Fruit fly (Drosophila melanogaster) whole organism, embryonic: ENCODE data around the gene Dup99B.
A peak's percentile ranks its signal among the peaks of the same experiment; 100 is the strongest.

Experiments
- BEAF-32 ChIP-seq: fragments of 200-800 bp; sonication (Bioruptor generic); optimal IDR thresholded peaks from 3 replicates; lab custom pipeline; 2017; ENCODE audit warnings: missing biosample characterization, missing genetic modification characterization, mild to moderate bottlenecking, moderate library complexity, missing genetic modification reagents
- Blimp-1 ChIP-seq: fragments of 200-800 bp; sonication (Bioruptor generic); optimal IDR thresholded peaks from 3 replicates; lab custom pipeline; 2018; ENCODE audit warnings: missing biosample characterization, missing genetic modification characterization, mild to moderate bottlenecking, moderate library complexity, missing genetic modification reagents
- CG12769 ChIP-seq: fragments of 200-800 bp; sonication (Bioruptor generic); optimal IDR thresholded peaks from 2 replicates; lab custom pipeline; 2019; ENCODE audit warnings: missing biosample characterization, mild to moderate bottlenecking, missing genetic modification characterization, moderate library complexity
- CG14710 ChIP-seq: fragments of 200-800 bp; sonication (Bioruptor generic); optimal IDR thresholded peaks from 3 replicates; lab custom pipeline; 2019; ENCODE audit warnings: missing biosample characterization, mild to moderate bottlenecking, missing genetic modification characterization, moderate library complexity
- CG1647 ChIP-seq: fragments of 200-800 bp; sonication (Bioruptor generic); optimal IDR thresholded peaks from 3 replicates; lab custom pipeline; 2016; ENCODE audit warnings: missing biosample characterization, missing genetic modification characterization
- CG17328 ChIP-seq: fragments of 200-800 bp; sonication (Bioruptor generic); IDR thresholded peaks from 2 replicates; pipeline ENCODE4 v1.3.6; 2022; ENCODE audit warnings: missing biosample characterization, missing genetic modification characterization
- CG18619 ChIP-seq: fragments of 200-800 bp; sonication (Bioruptor generic); optimal IDR thresholded peaks from 3 replicates; lab custom pipeline; 2017; ENCODE audit warnings: missing biosample characterization, mild to moderate bottlenecking, missing genetic modification characterization
- CG2199 ChIP-seq: fragments of 200-800 bp; sonication (Bioruptor generic); IDR thresholded peaks from 3 replicates; pipeline ENCODE4 v1.3.6; 2022; ENCODE audit warnings: missing biosample characterization, missing genetic modification characterization
- CG31365 ChIP-seq: fragments of 200-800 bp; sonication (Bioruptor generic); optimal IDR thresholded peaks from 2 replicates; lab custom pipeline; 2018; ENCODE audit warnings: missing biosample characterization, mild to moderate bottlenecking, missing genetic modification characterization
- CG32532 ChIP-seq: fragments of 200-800 bp; sonication (Bioruptor generic); IDR thresholded peaks from 2 replicates; pipeline ENCODE4 v1.3.6; 2022; ENCODE audit warnings: missing biosample characterization, missing genetic modification characterization
- CG34224 ChIP-seq: fragments of 200-800 bp; sonication (Bioruptor generic); IDR thresholded peaks from 3 replicates; pipeline ENCODE4 v1.3.6; 2022; ENCODE audit warnings: missing biosample characterization, missing genetic modification characterization; ENCODE audit not compliant: partially characterized antibody
- CG34376 ChIP-seq: fragments of 200-800 bp; sonication (Bioruptor generic); optimal IDR thresholded peaks from 2 replicates; lab custom pipeline; 2018; ENCODE audit warnings: missing biosample characterization, mild to moderate bottlenecking, missing genetic modification characterization
- CG4707 ChIP-seq: fragments of 200-800 bp; sonication (Bioruptor generic); optimal IDR thresholded peaks from 2 replicates; lab custom pipeline; 2018; ENCODE audit warnings: missing biosample characterization, mild to moderate bottlenecking, missing genetic modification characterization, moderate library complexity
- CG6689 ChIP-seq: fragments of 200-800 bp; sonication (Bioruptor generic); IDR thresholded peaks from 2 replicates; pipeline ENCODE4 v1.3.6; 2022; ENCODE audit warnings: missing biosample characterization, missing genetic modification characterization
- CG6765 ChIP-seq: fragments of 200-800 bp; sonication (Bioruptor generic); optimal IDR thresholded peaks from 3 replicates; lab custom pipeline; 2017; ENCODE audit warnings: missing biosample characterization, mild to moderate bottlenecking, missing genetic modification characterization
- CG8478 ChIP-seq: fragments of >200 bp; optimal IDR thresholded peaks from 2 replicates; lab custom pipeline; 2018
- CG9797 ChIP-seq: fragments of 200-800 bp; sonication (Bioruptor generic); optimal IDR thresholded peaks from 3 replicates; lab custom pipeline; 2018; ENCODE audit warnings: missing biosample characterization, mild to moderate bottlenecking, missing genetic modification characterization
- Dbx ChIP-seq: fragments of 200-800 bp; sonication (Bioruptor generic); IDR thresholded peaks from 3 replicates; pipeline ENCODE4 v1.3.6; 2022; ENCODE audit warnings: missing biosample characterization, missing genetic modification characterization
- Dip3 ChIP-seq: fragments of 200-800 bp; sonication (Bioruptor generic); optimal IDR thresholded peaks from 3 replicates; lab custom pipeline; 2016; ENCODE audit warnings: missing biosample characterization, missing genetic modification characterization
- Drgx ChIP-seq: fragments of 200-800 bp; sonication (Bioruptor generic); IDR thresholded peaks from 2 replicates; pipeline ENCODE4 v1.3.6; 2022; ENCODE audit warnings: missing biosample characterization, missing genetic modification characterization
- Eip74EF ChIP-seq, 2 experiments: fragments of 200-800 bp in 1 of 2; fragments of >200 bp in 1 of 2; sonication (Bioruptor generic) in 1 of 2; optimal IDR thresholded peaks; 2 replicates each; lab custom pipeline; 2017 to 2019; ENCODE audit warnings: missing biosample characterization in 2 of 2, missing genetic modification characterization in 2 of 2, mild to moderate bottlenecking in 1 of 2, moderate library complexity in 1 of 2
- Lim3 ChIP-seq: fragments of 200-800 bp; sonication (Bioruptor generic); IDR thresholded peaks from 2 replicates; pipeline ENCODE4 v1.3.6; 2022; ENCODE audit warnings: missing biosample characterization, missing genetic modification characterization
- Max ChIP-seq: fragments of 200-800 bp; sonication (Bioruptor generic); optimal IDR thresholded peaks from 2 replicates; lab custom pipeline; 2016; ENCODE audit warnings: missing biosample characterization, mild to moderate bottlenecking, missing genetic modification characterization
- Med ChIP-seq: fragments of 200-800 bp; sonication (Bioruptor generic); peaks from one replicate; lab custom pipeline; 2016; ENCODE audit warnings: missing biosample characterization, missing genetic modification characterization, mild to moderate bottlenecking, inconsistent platforms, moderate library complexity
- Pdp1 ChIP-seq, 2 experiments: fragments of 200-800 bp; sonication (Bioruptor generic); optimal IDR thresholded peaks; 3 replicates each; lab custom pipeline; 2016; ENCODE audit warnings: missing biosample characterization in 2 of 2, missing genetic modification characterization in 2 of 2, mild to moderate bottlenecking in 1 of 2, moderate library complexity in 1 of 2
- Scr ChIP-seq: fragments of 200-800 bp; sonication (Bioruptor generic); IDR thresholded peaks from 2 replicates; pipeline ENCODE4 v1.3.6; 2022; ENCODE audit warnings: missing biosample characterization, missing genetic modification characterization; ENCODE audit not compliant: partially characterized antibody
- abd-A ChIP-seq: fragments of 200-800 bp; sonication (Bioruptor generic); optimal IDR thresholded peaks from 3 replicates; lab custom pipeline; 2019; ENCODE audit warnings: missing biosample characterization, mild to moderate bottlenecking, missing genetic modification characterization, moderate library complexity
- bcd ChIP-seq: fragments of 200-800 bp; sonication (Bioruptor generic); optimal IDR thresholded peaks from 2 replicates; lab custom pipeline; 2017; ENCODE audit warnings: missing biosample characterization, mild to moderate bottlenecking, missing genetic modification characterization
- cg ChIP-seq: fragments of 200-800 bp; sonication (Bioruptor generic); optimal IDR thresholded peaks from 3 replicates; lab custom pipeline; 2019; ENCODE audit warnings: missing biosample characterization, mild to moderate bottlenecking, missing genetic modification characterization, moderate library complexity
- chinmo ChIP-seq: fragments of 200-800 bp; sonication (Bioruptor generic); IDR thresholded peaks from 4 replicates; pipeline ENCODE4 v1.3.6; 2022; ENCODE audit warnings: missing biosample characterization, missing genetic modification characterization; ENCODE audit not compliant: partially characterized antibody
- crol ChIP-seq: fragments of 200-800 bp; sonication (Bioruptor generic); IDR thresholded peaks from 2 replicates; pipeline ENCODE4 v1.3.6; 2022; ENCODE audit warnings: missing biosample characterization, missing genetic modification characterization
- dmrt99B ChIP-seq: fragments of 200-800 bp; sonication (Bioruptor generic); optimal IDR thresholded peaks from 2 replicates; lab custom pipeline; 2018; ENCODE audit warnings: missing biosample characterization, mild to moderate bottlenecking, missing genetic modification characterization, moderate library complexity
- dysf ChIP-seq: fragments of 200-800 bp; sonication (Bioruptor generic); IDR thresholded peaks from 3 replicates; pipeline ENCODE4 v1.3.6; 2022; ENCODE audit warnings: missing biosample characterization, missing genetic modification characterization
- ewg ChIP-seq: fragments of 200-800 bp; sonication (Bioruptor generic); optimal IDR thresholded peaks from 3 replicates; lab custom pipeline; 2017; ENCODE audit warnings: mild to moderate bottlenecking, missing biosample characterization, missing genetic modification reagents, missing genetic modification characterization
- kah ChIP-seq: fragments of 200-800 bp; sonication (Bioruptor generic); optimal IDR thresholded peaks from 2 replicates; lab custom pipeline; 2018; ENCODE audit warnings: missing biosample characterization, mild to moderate bottlenecking, missing genetic modification characterization
- kay ChIP-seq: fragments of 200-800 bp; sonication (Bioruptor generic); optimal IDR thresholded peaks from 2 replicates; lab custom pipeline; 2016; ENCODE audit warnings: missing biosample characterization, missing genetic modification characterization
- kni ChIP-seq: fragments of 200-800 bp; sonication (Bioruptor generic); optimal IDR thresholded peaks from 3 replicates; lab custom pipeline; 2017; ENCODE audit warnings: mild to moderate bottlenecking, missing biosample characterization, missing genetic modification reagents, missing genetic modification characterization
- nerfin-1 ChIP-seq: fragments of 200-800 bp; sonication (Bioruptor generic); optimal IDR thresholded peaks from 3 replicates; lab custom pipeline; 2019; ENCODE audit warnings: missing biosample characterization, mild to moderate bottlenecking, missing genetic modification characterization, moderate library complexity
- nerfin-2 ChIP-seq: fragments of 200-800 bp; sonication (Bioruptor generic); IDR thresholded peaks from 2 replicates; pipeline ENCODE4 v1.3.6; 2022; ENCODE audit warnings: missing biosample characterization, missing genetic modification characterization; ENCODE audit not compliant: partially characterized antibody
- org-1 ChIP-seq: fragments of 200-800 bp; sonication (Bioruptor generic); optimal IDR thresholded peaks from 2 replicates; lab custom pipeline; 2017; ENCODE audit warnings: missing biosample characterization, missing genetic modification characterization
- pita ChIP-seq: fragments of 200-800 bp; sonication (Bioruptor generic); optimal IDR thresholded peaks from 2 replicates; lab custom pipeline; 2017; ENCODE audit warnings: missing biosample characterization, mild to moderate bottlenecking, missing genetic modification characterization
- scrt ChIP-seq: fragments of 200-800 bp; sonication (Bioruptor generic); optimal IDR thresholded peaks from 2 replicates; lab custom pipeline; 2018; ENCODE audit warnings: missing biosample characterization, mild to moderate bottlenecking, missing genetic modification characterization, moderate library complexity
- sisA ChIP-seq: fragments of 200-800 bp; sonication (Bioruptor generic); IDR thresholded peaks from 2 replicates; pipeline ENCODE4 v1.3.6; 2022; ENCODE audit warnings: missing biosample characterization, missing genetic modification characterization
- sug ChIP-seq: fragments of 200-800 bp; optimal IDR thresholded peaks from 2 replicates; lab custom pipeline; 2019; ENCODE audit warnings: missing biosample characterization, mild to moderate bottlenecking, missing genetic modification characterization, moderate library complexity
- toy ChIP-seq: fragments of 200-800 bp; sonication (Bioruptor generic); IDR thresholded peaks from 2 replicates; pipeline ENCODE4 v1.3.6; 2022; ENCODE audit warnings: missing biosample characterization, missing genetic modification characterization
- yki ChIP-seq: fragments of >200 bp; optimal IDR thresholded peaks from 3 replicates; lab custom pipeline; 2018

Dup99B gene

dm6 chr3R:29689211-29689610 lies 26.0 kb downstream of the Dup99B start, which contains the start of gene Obp99c:
Obp99c (minus strand) TSS chr3R:29689311.
- TF ChIP-seq Lim3 (GFP tag; lab: Robert Waterston, UW), result no peak
- peak; percentile 19 for TF ChIP-seq dmrt99B
- TF ChIP-seq, all 482 proteins: peak for 1

- no peak for TF ChIP-seq toy (GFP tag; lab: Robert Waterston, UW)
- TF ChIP-seq CG6765, result no peak
- 0 out of 3 replicates have a peak, but pooled peaks have one; percentile 7 for TF ChIP-seq dysf (GFP tag; lab: Robert Waterston, UW)
- TF ChIP-seq sug (tag; lab: Kevin White, UChicago), result peak; percentile 20
- no peak for TF ChIP-seq Med (GFP tag; lab: Kevin White, UChicago)
- TF ChIP-seq chinmo (GFP tag; lab: Robert Waterston, UW), result 0 out of 4 replicates have a peak, but pooled peaks have one; percentile 60
- no peak for TF ChIP-seq CG18619
- TF ChIP-seq Eip74EF (GFP tag; optimal IDR thresholded peaks at IDR 0.05; lab: Kevin White, UChicago), result peak in 1 of 2 experiments; percentile 6
- TF ChIP-seq CG14710, result no peak
- peak; percentile 59 for TF ChIP-seq CG34376
- TF ChIP-seq, all 482 proteins: peak for 5
Observed at dm6 chr3R:29686698-29687097, 28.5 kb downstream of the Dup99B start.

- TF ChIP-seq CG17328 (GFP tag; lab: Robert Waterston, UW) (no peak), Drgx (peak; percentile 38; the same call in 1 of the 2 replicates), CG9797 (GFP tag; lab: Kevin White, UChicago) (no peak), CG31365 (tag; lab: Kevin White, UChicago) (peak; percentile 31), kah (GFP tag; lab: Kevin White, UChicago) (peak; percentile 52), bcd (GFP tag; lab: Kevin White, UChicago) (no peak), Max (GFP tag; lab: Kevin White, UChicago) (no peak), BEAF-32 (GFP tag; lab: Kevin White, UChicago) (no peak), Blimp-1 (GFP tag; lab: Kevin White, UChicago) (peak; percentile 99), CG34224 (GFP tag; lab: Robert Waterston, UW) (0 out of 3 replicates have a peak, but pooled peaks have one; percentile 13), yki (lab: Kevin White, UChicago) (peak; percentile 65), CG1647 (GFP tag; lab: Kevin White, UChicago) (no peak), nerfin-1 (tag; lab: Kevin White, UChicago) (peak; percentile 71), kni (GFP tag; lab: Kevin White, UChicago) (peak; percentile 49), CG6689 (GFP tag; lab: Robert Waterston, UW) (peak; percentile 82), kay (GFP tag; lab: Kevin White, UChicago) (no peak), Dbx (no peak), CG32532 (GFP tag; lab: Robert Waterston, UW) (peak; percentile 22; the same call in 1 of the 2 replicates), crol (GFP tag; lab: Robert Waterston, UW) (peak; percentile 41; the same call in 1 of the 2 replicates), Dip3 (GFP tag; lab: Kevin White, UChicago) (no peak), cg (GFP tag; lab: Kevin White, UChicago) (peak; percentile 48), pita (GFP tag; lab: Kevin White, UChicago) (no peak), ewg (GFP tag; lab: Kevin White, UChicago) (peak; percentile 65), CG2199 (GFP tag; lab: Robert Waterston, UW) (0 out of 3 replicates have a peak, but pooled peaks have one; percentile 9), Pdp1 (GFP tag; optimal IDR thresholded peaks at IDR 0.05; lab: Kevin White, UChicago) (peak in 1 of 2 experiments; percentile 80), chinmo (GFP tag; lab: Robert Waterston, UW) (peak; percentile 91; the same call in 2 of the 4 replicates), abd-A (tag; lab: Kevin White, UChicago) (peak; percentile 24), Scr (no peak), CG8478 (lab: Kevin White, UChicago) (no peak), Eip74EF (GFP tag; optimal IDR thresholded peaks at IDR 0.05; lab: Kevin White, UChicago) (no peak), CG4707 (no peak), scrt (GFP tag; lab: Kevin White, UChicago) (peak; percentile 99), CG34376 (peak; percentile 3), nerfin-2 (GFP tag; lab: Robert Waterston, UW) (peak; percentile 11; the same call in 1 of the 2 replicates), org-1 (GFP tag; lab: Kevin White, UChicago) (no peak), sisA (no peak), CG12769 (tag; lab: Kevin White, UChicago) (peak; percentile 41)
Observed at dm6 chr3R:29682152-29682600, 33.0 kb downstream of the Dup99B start, which contains the start of the genes CG7582 and Gycalpha99B. CG7582 (minus strand) TSS chr3R:29682278. Gycalpha99B (plus strand) TSS chr3R:29682503.
